Worm (Caenorhabditis elegans): Measurements from ENCODE around the gene R10E9.2.

- TF ChIP-seq unc-39 (tag; optimal IDR thresholded peaks at IDR 0.05) (no peak), ceh-39 (tag; optimal IDR thresholded peaks at IDR 0.05) (no peak), blmp-1 (tag; optimal IDR thresholded peaks at IDR 0.05) (no peak), nhr-28 (tag; optimal IDR thresholded peaks at IDR 0.05) (no peak), ceh-43 (GFP tag; optimal IDR thresholded peaks at IDR 0.05) (no peak), unc-62 (GFP tag; optimal IDR thresholded peaks at IDR 0.05) (peak; percentile 4), elt-3 (tag; optimal IDR thresholded peaks at IDR 0.05) (no peak), ham-2 (GFP tag; optimal IDR thresholded peaks at IDR 0.05) (no peak), lsy-2 (tag; optimal IDR thresholded peaks at IDR 0.05) (no peak), ztf-11 (tag; optimal IDR thresholded peaks at IDR 0.05) (no peak), nhr-237 (tag; optimal IDR thresholded peaks at IDR 0.05) (no peak)
These were observed 30.3 kb upstream of the R10E9.2 start for ce11 chrIII:3994457-3994856.

Data from whole organism, mixed stage, embryonic.